Fruit fly (Drosophila melanogaster) whole organism, embryonic: ENCODE data around the gene Irk1.

Experiments
- CG10321 ChIP-seq: fragments of 200-800 bp; sonication (Bioruptor generic); IDR thresholded peaks from 2 replicates; pipeline ENCODE4 v1.3.6; 2022; ENCODE audit warnings: missing biosample characterization, missing genetic modification characterization
- CG10462 ChIP-seq: fragments of 200-800 bp; sonication (Bioruptor generic); optimal IDR thresholded peaks from 2 replicates; lab custom pipeline; 2016; ENCODE audit warnings: missing biosample characterization, missing genetic modification characterization
- CG11723 ChIP-seq: fragments of 200-800 bp; sonication (Bioruptor generic); optimal IDR thresholded peaks from 2 replicates; lab custom pipeline; 2017; ENCODE audit warnings: missing biosample characterization, mild to moderate bottlenecking, missing genetic modification characterization
- CG12219 ChIP-seq: fragments of 200-800 bp; sonication (Bioruptor generic); optimal IDR thresholded peaks from 3 replicates; lab custom pipeline; 2018; ENCODE audit warnings: missing biosample characterization, mild to moderate bottlenecking, missing genetic modification characterization
- CG13287 ChIP-seq: fragments of 200-800 bp; sonication (Bioruptor generic); IDR thresholded peaks from 2 replicates; pipeline ENCODE4 v1.3.6; 2022; ENCODE audit warnings: missing biosample characterization, missing genetic modification characterization; ENCODE audit not compliant: partially characterized antibody
- CG15514 ChIP-seq: fragments of 200-800 bp; sonication (Bioruptor generic); optimal IDR thresholded peaks from 3 replicates; lab custom pipeline; 2017; ENCODE audit warnings: missing biosample characterization, missing genetic modification characterization, mild to moderate bottlenecking, moderate library complexity, missing genetic modification reagents
- CG17328 ChIP-seq: fragments of 200-800 bp; sonication (Bioruptor generic); IDR thresholded peaks from 2 replicates; pipeline ENCODE4 v1.3.6; 2022; ENCODE audit warnings: missing biosample characterization, missing genetic modification characterization
- CG1792 ChIP-seq: fragments of 200-800 bp; sonication (Bioruptor generic); optimal IDR thresholded peaks from 2 replicates; lab custom pipeline; 2016; ENCODE audit warnings: missing biosample characterization, missing genetic modification characterization
- CG2202 ChIP-seq: fragments of 200-800 bp; sonication (Bioruptor generic); optimal IDR thresholded peaks from 2 replicates; lab custom pipeline; 2018; ENCODE audit warnings: missing biosample characterization, mild to moderate bottlenecking, missing genetic modification characterization
- CG2712 ChIP-seq: fragments of 200-800 bp; optimal IDR thresholded peaks from 3 replicates; lab custom pipeline; 2019; ENCODE audit warnings: missing biosample characterization, mild to moderate bottlenecking, missing genetic modification characterization, moderate library complexity
- CG32767 ChIP-seq: fragments of 200-800 bp; sonication (Bioruptor generic); IDR thresholded peaks from 2 replicates; pipeline ENCODE4 v1.3.6; 2022; ENCODE audit warnings: missing biosample characterization, missing genetic modification characterization
- CG34224 ChIP-seq: fragments of 200-800 bp; sonication (Bioruptor generic); IDR thresholded peaks from 3 replicates; pipeline ENCODE4 v1.3.6; 2022; ENCODE audit warnings: missing biosample characterization, missing genetic modification characterization; ENCODE audit not compliant: partially characterized antibody
- CG5953 ChIP-seq: fragments of 200-800 bp; sonication (Bioruptor generic); IDR thresholded peaks from 2 replicates; pipeline ENCODE4 v1.3.6; 2022; ENCODE audit warnings: missing biosample characterization, missing genetic modification characterization
- CG8388 ChIP-seq: fragments of 200-800 bp; sonication (Bioruptor generic); optimal IDR thresholded peaks from 2 replicates; lab custom pipeline; 2019; ENCODE audit warnings: missing biosample characterization, mild to moderate bottlenecking, missing genetic modification characterization, moderate library complexity
- CG8478 ChIP-seq: fragments of >200 bp; optimal IDR thresholded peaks from 2 replicates; lab custom pipeline; 2018
- CoRest ChIP-seq: fragments of 200-800 bp; sonication (Bioruptor generic); optimal IDR thresholded peaks from 3 replicates; lab custom pipeline; 2018; ENCODE audit warnings: missing biosample characterization, mild to moderate bottlenecking, missing genetic modification characterization, moderate library complexity
- D19A ChIP-seq: fragments of 200-800 bp; optimal IDR thresholded peaks from 3 replicates; lab custom pipeline; 2019; ENCODE audit warnings: missing biosample characterization, mild to moderate bottlenecking, missing genetic modification characterization, moderate library complexity
- Ets65A ChIP-seq: fragments of 200-800 bp; sonication (Bioruptor generic); peaks from one replicate; lab custom pipeline; 2016; ENCODE audit warnings: missing biosample characterization, missing genetic modification characterization
- HLH3B ChIP-seq: fragments of 200-800 bp; sonication (Bioruptor generic); IDR thresholded peaks from 2 replicates; pipeline ENCODE4 v1.3.6; 2022; ENCODE audit warnings: missing biosample characterization, missing genetic modification characterization
- Hr51 ChIP-seq, 2 experiments: fragments of 200-800 bp; sonication (Bioruptor generic); optimal IDR thresholded peaks; 2 replicates in 1 of 2; 3 replicates in 1 of 2; lab custom pipeline; 2016 to 2018; ENCODE audit warnings: missing biosample characterization in 2 of 2, missing genetic modification characterization in 2 of 2, mild to moderate bottlenecking in 1 of 2, moderate library complexity in 1 of 2
- Jarid2 ChIP-seq: fragments of 200-800 bp; sonication (Bioruptor generic); optimal IDR thresholded peaks from 3 replicates; lab custom pipeline; 2017; ENCODE audit warnings: mild to moderate bottlenecking, missing biosample characterization, missing genetic modification reagents, missing genetic modification characterization
- NC2β ChIP-seq: fragments of 200-800 bp; sonication (Bioruptor generic); optimal IDR thresholded peaks from 2 replicates; lab custom pipeline; 2016; ENCODE audit warnings: missing biosample characterization, missing genetic modification characterization
- Nf-YB ChIP-seq: fragments of 200-800 bp; sonication (Bioruptor generic); optimal IDR thresholded peaks from 3 replicates; lab custom pipeline; 2019; ENCODE audit warnings: missing biosample characterization, mild to moderate bottlenecking, missing genetic modification characterization, moderate library complexity
- NfI ChIP-seq: fragments of 200-800 bp; sonication (Bioruptor generic); optimal IDR thresholded peaks from 3 replicates; lab custom pipeline; 2018; ENCODE audit warnings: missing biosample characterization, mild to moderate bottlenecking, missing genetic modification characterization, moderate library complexity
- Opbp ChIP-seq: fragments of 200-800 bp; sonication (Bioruptor generic); IDR thresholded peaks from 3 replicates; pipeline ENCODE4 v1.3.6; 2022; ENCODE audit warnings: missing biosample characterization, missing genetic modification characterization; ENCODE audit not compliant: partially characterized antibody
- Sin3A ChIP-seq: fragments of >200 bp; optimal IDR thresholded peaks from 2 replicates; lab custom pipeline; 2018
- Six4 ChIP-seq: fragments of 200-800 bp; sonication (Bioruptor generic); optimal IDR thresholded peaks from 2 replicates; lab custom pipeline; 2016; ENCODE audit warnings: missing biosample characterization, missing genetic modification characterization
- Trl ChIP-seq, 3 experiments: fragments of >200 bp in 2 of 3; fragments of 200-800 bp in 1 of 3; sonication (Bioruptor generic) in 1 of 3; optimal IDR thresholded peaks; 2 replicates in 1 of 3; 3 replicates in 2 of 3; lab custom pipeline; 2016 to 2017; ENCODE audit warnings: missing biosample characterization in 1 of 3, missing genetic modification characterization in 1 of 3
- ac ChIP-seq: fragments of 200-800 bp; sonication (Bioruptor generic); optimal IDR thresholded peaks from 3 replicates; lab custom pipeline; 2017; ENCODE audit warnings: missing biosample characterization, mild to moderate bottlenecking, missing genetic modification characterization
- al ChIP-seq: fragments of 200-800 bp; sonication (Bioruptor generic); IDR thresholded peaks from 2 replicates; pipeline ENCODE4 v1.3.6; 2022; ENCODE audit warnings: missing biosample characterization, missing genetic modification characterization
- bcd ChIP-seq: fragments of 200-800 bp; sonication (Bioruptor generic); optimal IDR thresholded peaks from 2 replicates; lab custom pipeline; 2017; ENCODE audit warnings: missing biosample characterization, mild to moderate bottlenecking, missing genetic modification characterization
- crol ChIP-seq: fragments of 200-800 bp; sonication (Bioruptor generic); IDR thresholded peaks from 2 replicates; pipeline ENCODE4 v1.3.6; 2022; ENCODE audit warnings: missing biosample characterization, missing genetic modification characterization
- emc ChIP-seq: fragments of 200-800 bp; sonication (Bioruptor generic); optimal IDR thresholded peaks from 2 replicates; lab custom pipeline; 2016; ENCODE audit warnings: missing biosample characterization, missing genetic modification characterization
- ewg ChIP-seq: fragments of 200-800 bp; sonication (Bioruptor generic); optimal IDR thresholded peaks from 3 replicates; lab custom pipeline; 2017; ENCODE audit warnings: mild to moderate bottlenecking, missing biosample characterization, missing genetic modification reagents, missing genetic modification characterization
- hb ChIP-seq: fragments of 200-800 bp; sonication (Bioruptor generic); IDR thresholded peaks from 3 replicates; pipeline ENCODE4 v1.3.6; 2022; ENCODE audit warnings: missing biosample characterization, missing genetic modification characterization; ENCODE audit not compliant: partially characterized antibody
- jing ChIP-seq: fragments of 200-800 bp; sonication (Bioruptor generic); optimal IDR thresholded peaks from 2 replicates; lab custom pipeline; 2018; ENCODE audit warnings: missing biosample characterization, mild to moderate bottlenecking, missing genetic modification characterization
- lilli ChIP-seq: fragments of 200-800 bp; sonication (Bioruptor generic); optimal IDR thresholded peaks from 3 replicates; lab custom pipeline; 2016; ENCODE audit warnings: missing biosample characterization, missing genetic modification characterization
- oc ChIP-seq: fragments of 200-800 bp; sonication (Bioruptor generic); optimal IDR thresholded peaks from 2 replicates; lab custom pipeline; 2018; ENCODE audit warnings: missing biosample characterization, mild to moderate bottlenecking, missing genetic modification characterization, moderate library complexity
- odd ChIP-seq: fragments of 200-800 bp; sonication (Bioruptor generic); optimal IDR thresholded peaks from 2 replicates; lab custom pipeline; 2017; ENCODE audit warnings: missing biosample characterization, mild to moderate bottlenecking, missing genetic modification characterization
- onecut ChIP-seq: fragments of 200-800 bp; sonication (Bioruptor generic); IDR thresholded peaks from 2 replicates; pipeline ENCODE4 v1.3.6; 2022; ENCODE audit warnings: missing biosample characterization, missing genetic modification characterization
- peb ChIP-seq: fragments of 200-800 bp; sonication (Bioruptor generic); IDR thresholded peaks from 2 replicates; pipeline ENCODE4 v1.3.6; 2022; ENCODE audit warnings: missing biosample characterization, missing genetic modification characterization
- salm ChIP-seq: fragments of 200-800 bp; sonication (Bioruptor generic); optimal IDR thresholded peaks from 2 replicates; lab custom pipeline; 2018; ENCODE audit warnings: missing biosample characterization, mild to moderate bottlenecking, missing genetic modification characterization
- seq ChIP-seq: fragments of 200-800 bp; sonication (Bioruptor generic); IDR thresholded peaks from 2 replicates; pipeline ENCODE4 v1.3.6; 2022; ENCODE audit warnings: missing biosample characterization, missing genetic modification characterization
- sim ChIP-seq: fragments of 200-800 bp; sonication (Bioruptor generic); IDR thresholded peaks from 2 replicates; pipeline ENCODE4 v1.3.6; 2022; ENCODE audit warnings: missing biosample characterization, missing genetic modification characterization
- slbo ChIP-seq: fragments of 200-800 bp; sonication (Bioruptor generic); IDR thresholded peaks from 2 replicates; pipeline ENCODE4 v1.3.6; 2022; ENCODE audit warnings: missing biosample characterization, missing genetic modification characterization
- so ChIP-seq: fragments of 200-800 bp; sonication (Bioruptor generic); IDR thresholded peaks from 3 replicates; pipeline ENCODE4 v1.3.6; 2022; ENCODE audit warnings: missing biosample characterization, missing genetic modification characterization
- sob ChIP-seq: fragments of 200-800 bp; sonication (Bioruptor generic); IDR thresholded peaks from 2 replicates; pipeline ENCODE4 v1.3.6; 2022; ENCODE audit warnings: missing biosample characterization, missing genetic modification characterization
- sqz ChIP-seq: fragments of 200-800 bp; sonication (Bioruptor generic); optimal IDR thresholded peaks from 3 replicates; lab custom pipeline; 2018; ENCODE audit warnings: missing biosample characterization, mild to moderate bottlenecking, missing genetic modification characterization
- twi ChIP-seq: fragments of 200-800 bp; optimal IDR thresholded peaks from 2 replicates; lab custom pipeline; 2019; ENCODE audit warnings: missing biosample characterization, mild to moderate bottlenecking, missing genetic modification characterization, moderate library complexity
- zen2 ChIP-seq: fragments of 200-800 bp; sonication (Bioruptor generic); IDR thresholded peaks from 3 replicates; pipeline ENCODE4 v1.3.6; 2022; ENCODE audit warnings: missing biosample characterization, missing genetic modification characterization; ENCODE audit not compliant: partially characterized antibody

Gene Irk1

DNA sequence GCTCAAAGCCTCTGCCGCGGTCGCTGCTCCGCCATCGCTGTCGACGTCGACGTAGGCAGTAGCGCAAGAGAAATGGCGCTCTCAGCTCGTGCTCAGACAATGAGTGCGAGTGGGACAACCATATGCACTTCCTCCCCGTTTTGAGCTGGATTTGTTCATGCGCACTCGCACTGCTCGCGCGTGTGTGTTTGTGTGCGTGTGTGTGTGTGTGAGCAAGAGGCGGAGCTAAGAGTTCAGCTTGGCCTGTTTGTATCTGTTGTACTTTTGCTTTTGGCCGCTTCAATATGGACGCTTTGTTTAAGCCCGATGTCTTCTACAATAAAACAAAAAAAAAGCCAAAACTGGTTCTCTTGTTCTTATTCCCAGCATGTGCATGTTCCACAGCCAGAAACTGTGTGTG lies 33.0 kb downstream of the Irk1 start (continued):
- TF ChIP-seq Opbp (GFP tag; lab: Robert Waterston, UW): peak; percentile 55; the same call in 1 of the 3 replicates
- no peak for TF ChIP-seq ac (GFP tag; lab: Kevin White, UChicago)
- no peak for TF ChIP-seq NC2β
- TF ChIP-seq CG1792 (GFP tag; lab: Kevin White, UChicago): no peak
- peak; percentile 83; the same call in 1 of the 2 replicates for TF ChIP-seq seq (GFP tag; lab: Robert Waterston, UW)
- 0 out of 2 replicates have a peak, but pooled peaks have one; percentile 5 for TF ChIP-seq CG5953 (GFP tag; lab: Robert Waterston, UW)
- TF ChIP-seq hb (GFP tag; lab: Robert Waterston, UW): no peak
- peak; percentile 61; the same call in 1 of the 3 replicates for TF ChIP-seq CG34224 (GFP tag; lab: Robert Waterston, UW)
- TF ChIP-seq zen2 (GFP tag; lab: Robert Waterston, UW): 0 out of 3 replicates have a peak, but pooled peaks have one; percentile 36
- no peak for TF ChIP-seq Six4 (GFP tag; lab: Kevin White, UChicago)
- TF ChIP-seq lilli: no peak
- TF ChIP-seq odd (GFP tag; lab: Kevin White, UChicago): peak; percentile 6
- TF ChIP-seq Jarid2: peak; percentile 35
- peak; percentile 39 for TF ChIP-seq Ets65A (GFP tag; lab: Kevin White, UChicago)
- peak; percentile 28; the same call in 1 of the 2 replicates for TF ChIP-seq sob
- TF ChIP-seq al: no peak
- no peak for TF ChIP-seq peb (GFP tag; lab: Robert Waterston, UW)
- TF ChIP-seq sim (GFP tag; lab: Robert Waterston, UW): 0 out of 2 replicates have a peak, but pooled peaks have one; percentile 35
- TF ChIP-seq NfI (GFP tag; lab: Kevin White, UChicago): peak; percentile 9
- peak; percentile 23 for TF ChIP-seq CoRest (tag; lab: Kevin White, UChicago)
- TF ChIP-seq so (GFP tag; lab: Robert Waterston, UW): peak; percentile 42; the same call in 1 of the 3 replicates
- TF ChIP-seq salm (tag; lab: Kevin White, UChicago): no peak
- TF ChIP-seq Sin3A (lab: Kevin White, UChicago): no peak
- no peak for TF ChIP-seq CG15514 (GFP tag; lab: Kevin White, UChicago)
- peak; percentile 64 for TF ChIP-seq CG32767 (GFP tag; lab: Robert Waterston, UW)
- TF ChIP-seq CG17328 (GFP tag; lab: Robert Waterston, UW): peak; percentile 57; the same call in 1 of the 2 replicates
- no peak; the same call in 1 of the 2 replicates for TF ChIP-seq crol (GFP tag; lab: Robert Waterston, UW)
- no peak for TF ChIP-seq emc
- no peak for TF ChIP-seq CG11723
- TF ChIP-seq CG10321 (GFP tag; lab: Robert Waterston, UW): peak; percentile 98
- peak; percentile 19; the same call in 1 of the 2 replicates for TF ChIP-seq onecut (GFP tag; lab: Robert Waterston, UW)
- TF ChIP-seq CG10462 (GFP tag; lab: Kevin White, UChicago): no peak
- TF ChIP-seq CG13287: peak; percentile 47; the same call in 1 of the 2 replicates
- no peak for TF ChIP-seq CG8388 (GFP tag; lab: Kevin White, UChicago)
- peak; percentile 7 for TF ChIP-seq CG12219 (GFP tag; lab: Kevin White, UChicago)
- no peak for TF ChIP-seq D19A (tag; lab: Kevin White, UChicago)
- TF ChIP-seq CG8478: peak; percentile 88
- peak; percentile 96 for TF ChIP-seq Nf-YB
- peak; percentile 31 to 49 for TF ChIP-seq Trl (optimal IDR thresholded peaks at IDR 0.05; lab: Kevin White, UChicago)
- TF ChIP-seq Trl (GFP tag; optimal IDR thresholded peaks at IDR 0.05; lab: Kevin White, UChicago): no peak
- TF ChIP-seq twi (tag; lab: Kevin White, UChicago): peak; percentile 24
- peak; percentile 68 for TF ChIP-seq sqz (GFP tag; lab: Kevin White, UChicago)
- TF ChIP-seq slbo (GFP tag; lab: Robert Waterston, UW): 0 out of 2 replicates have a peak, but pooled peaks have one; percentile 8
- TF ChIP-seq HLH3B (GFP tag; lab: Robert Waterston, UW): peak; percentile 30; the same call in 1 of the 2 replicates
- TF ChIP-seq CG2202: no peak
- no peak for TF ChIP-seq jing (GFP tag; lab: Kevin White, UChicago)
- TF ChIP-seq CG2712: no peak
- peak; percentile 30 for TF ChIP-seq bcd (GFP tag; lab: Kevin White, UChicago)
- peak; percentile 94 for TF ChIP-seq ewg (GFP tag; lab: Kevin White, UChicago)
- peak; percentile 52 for TF ChIP-seq oc (tag; lab: Kevin White, UChicago)
- TF ChIP-seq Hr51 (GFP tag; optimal IDR thresholded peaks at IDR 0.05; lab: Kevin White, UChicago): no peak
